Worm (Caenorhabditis elegans) whole organism, L1 larva: ENCODE data around the gene R10E9.3.

Source experiments
- C16A3.4 ChIP-seq: fragments of 150-350 bp; optimal IDR thresholded peaks from 2 replicates; lab custom pipeline; 2014; ENCODE audit warnings: missing biosample characterization, missing genetic modification characterization
- C34B4.2 ChIP-seq: sonication (generic microtip); optimal IDR thresholded peaks from 2 replicates; lab custom pipeline; 2017; ENCODE audit warnings: mild to moderate bottlenecking, missing genetic modification characterization, missing compliant biosample characterization
- F16B12.6 ChIP-seq: fragments of 150-350 bp; optimal IDR thresholded peaks from 2 replicates; lab custom pipeline; 2014; ENCODE audit warnings: missing biosample characterization, missing genetic modification characterization
- aha-1 ChIP-seq: fragments of 150-350 bp; optimal IDR thresholded peaks from 2 replicates; lab custom pipeline; 2014; ENCODE audit warnings: missing biosample characterization, missing genetic modification characterization
- alr-1 ChIP-seq: fragments of 200-800 bp; sonication (Bioruptor generic); optimal IDR thresholded peaks from 2 replicates; lab custom pipeline; 2018; ENCODE audit warnings: borderline replicate concordance, mild to moderate bottlenecking, missing genetic modification characterization, missing compliant biosample characterization
- blmp-1 ChIP-seq: fragments of 150-350 bp; optimal IDR thresholded peaks from 2 replicates; lab custom pipeline; 2014; ENCODE audit warnings: missing biosample characterization, missing genetic modification characterization
- ceh-82 ChIP-seq, 3 experiments: fragments of 150-350 bp in 1 of 3; sonication (generic microtip) in 2 of 3; optimal IDR thresholded peaks; 2 replicates each; lab custom pipeline; 2014 to 2017; ENCODE audit warnings: missing biosample characterization in 3 of 3, missing genetic modification characterization in 3 of 3
- dpl-1 ChIP-seq, 3 experiments: fragments of 150-350 bp in 2 of 3; sonication (generic microtip) in 1 of 3; optimal IDR thresholded peaks; 2 replicates each; lab custom pipeline; 2014 to 2017; ENCODE audit warnings: missing biosample characterization in 3 of 3, missing genetic modification characterization in 3 of 3, missing genetic modification reagents in 3 of 3
- efl-1 ChIP-seq, 4 experiments: fragments of 150-350 bp; optimal IDR thresholded peaks in 3 of 4; peaks in 1 of 4; 1 replicate in 1 of 4; 2 replicates in 3 of 4; lab custom pipeline; 2014; ENCODE audit warnings: missing biosample characterization in 2 of 4, missing genetic modification characterization in 2 of 4, missing genetic modification reagents in 2 of 4
- efl-3 ChIP-seq: fragments of 200-800 bp; sonication (Bioruptor generic); optimal IDR thresholded peaks from 2 replicates; lab custom pipeline; 2018; ENCODE audit warnings: mild to moderate bottlenecking, missing genetic modification characterization, missing compliant biosample characterization
- elt-2 ChIP-seq: sonication (generic microtip); optimal IDR thresholded peaks from 2 replicates; lab custom pipeline; 2016; ENCODE audit warnings: missing genetic modification characterization, mild to moderate bottlenecking, inconsistent platforms, missing compliant biosample characterization, missing genetic modification reagents
- elt-3 ChIP-seq, 6 experiments: fragments of 150-350 bp in 1 of 6; sonication (generic microtip); optimal IDR thresholded peaks; 2 replicates each; lab custom pipeline; 2017 to 2018; ENCODE audit warnings: missing biosample characterization in 6 of 6, missing genetic modification characterization in 6 of 6, inconsistent platforms in 1 of 6
- ets-5 ChIP-seq: fragments of 200-800 bp; sonication (Bioruptor generic); IDR thresholded peaks from 2 replicates; pipeline ENCODE4 v1.3.6; 2022; ENCODE audit warnings: missing genetic modification characterization, missing compliant biosample characterization
- fkh-10 ChIP-seq: sonication (generic microtip); optimal IDR thresholded peaks from 2 replicates; lab custom pipeline; 2017; ENCODE audit warnings: missing biosample characterization, missing genetic modification reagents, missing genetic modification characterization
- fkh-8 ChIP-seq: sonication (generic microtip); optimal IDR thresholded peaks from 2 replicates; lab custom pipeline; 2016; ENCODE audit warnings: mild to moderate bottlenecking, missing genetic modification characterization, missing compliant biosample characterization
- fos-1 ChIP-seq: fragments of 150-350 bp; optimal IDR thresholded peaks from 2 replicates; lab custom pipeline; 2014; ENCODE audit warnings: missing biosample characterization, missing genetic modification characterization
- isw-1 ChIP-seq: fragments of 200-800 bp; sonication (Bioruptor generic); IDR thresholded peaks from 2 replicates; pipeline ENCODE4 v1.3.6; 2022; ENCODE audit warnings: missing genetic modification characterization, missing compliant biosample characterization
- jun-1 ChIP-seq: fragments of 150-350 bp; optimal IDR thresholded peaks from 2 replicates; lab custom pipeline; 2014; ENCODE audit warnings: missing biosample characterization, missing genetic modification reagents, missing genetic modification characterization
- lin-13 ChIP-seq: fragments of 150-350 bp; optimal IDR thresholded peaks from 2 replicates; lab custom pipeline; 2014; ENCODE audit warnings: missing biosample characterization, missing genetic modification reagents, missing genetic modification characterization
- lin-14 ChIP-seq: fragments of 200-800 bp; sonication (Bioruptor generic); optimal IDR thresholded peaks from 2 replicates; lab custom pipeline; 2018; ENCODE audit warnings: mild to moderate bottlenecking, missing genetic modification characterization, moderate library complexity, missing compliant biosample characterization
- lin-35 ChIP-seq, 2 experiments: fragments of 150-350 bp; optimal IDR thresholded peaks; 2 replicates each; lab custom pipeline; 2014; ENCODE audit warnings: missing biosample characterization in 2 of 2, missing genetic modification characterization in 2 of 2, missing genetic modification reagents in 2 of 2
- lin-39 ChIP-seq: fragments of 150-350 bp; optimal IDR thresholded peaks from 2 replicates; lab custom pipeline; 2014; ENCODE audit warnings: missing biosample characterization, missing genetic modification reagents, missing genetic modification characterization
- lir-3 ChIP-seq: sonication (generic microtip); optimal IDR thresholded peaks from 2 replicates; lab custom pipeline; 2016; ENCODE audit warnings: mild to moderate bottlenecking, missing genetic modification characterization, moderate library complexity, missing compliant biosample characterization; ENCODE audit not compliant: poor library complexity
- lsy-2 ChIP-seq, 2 experiments: fragments of 150-350 bp; optimal IDR thresholded peaks; 2 replicates each; lab custom pipeline; 2014; ENCODE audit warnings: missing biosample characterization in 2 of 2, missing genetic modification characterization in 2 of 2
- mdl-1 ChIP-seq, 2 experiments: fragments of 150-350 bp; optimal IDR thresholded peaks; 2 replicates each; lab custom pipeline; 2014 to 2017; ENCODE audit warnings: missing biosample characterization in 2 of 2, missing genetic modification characterization in 2 of 2, inconsistent platforms in 1 of 2
- mep-1 ChIP-seq: fragments of 150-350 bp; optimal IDR thresholded peaks from 2 replicates; lab custom pipeline; 2014; ENCODE audit warnings: missing biosample characterization, missing genetic modification characterization
- nhr-12 ChIP-seq: sonication (generic microtip); optimal IDR thresholded peaks from 2 replicates; lab custom pipeline; 2017; ENCODE audit warnings: missing biosample characterization, missing genetic modification characterization
- nhr-19 ChIP-seq: fragments of 200-800 bp; sonication (Bioruptor generic); conservative IDR thresholded peaks from 2 replicates; pipeline ENCODE4 v1.3.6; 2022; ENCODE audit warnings: missing genetic modification characterization, missing compliant biosample characterization
- nhr-20 ChIP-seq: sonication (generic microtip); optimal IDR thresholded peaks from 2 replicates; lab custom pipeline; 2016; ENCODE audit warnings: mild to moderate bottlenecking, missing genetic modification characterization, missing compliant biosample characterization
- nhr-237 ChIP-seq: fragments of 150-350 bp; optimal IDR thresholded peaks from 2 replicates; lab custom pipeline; 2014; ENCODE audit warnings: missing biosample characterization, missing genetic modification characterization
- nhr-47 ChIP-seq: sonication (generic microtip); optimal IDR thresholded peaks from 2 replicates; lab custom pipeline; 2016; ENCODE audit warnings: mild to moderate bottlenecking, missing genetic modification characterization, moderate library complexity, missing compliant biosample characterization
- nhr-71 ChIP-seq: sonication (generic microtip); optimal IDR thresholded peaks from 2 replicates; lab custom pipeline; 2016; ENCODE audit warnings: mild to moderate bottlenecking, missing genetic modification characterization, moderate library complexity, missing compliant biosample characterization
- nhr-85 ChIP-seq: sonication (generic microtip); peaks from one replicate; lab custom pipeline; 2016; ENCODE audit warnings: missing genetic modification characterization, inconsistent platforms, missing compliant biosample characterization
- rnt-1 ChIP-seq: sonication (generic microtip); optimal IDR thresholded peaks from 2 replicates; lab custom pipeline; 2016; ENCODE audit warnings: mild to moderate bottlenecking, missing genetic modification characterization, moderate library complexity, missing compliant biosample characterization
- skn-1 ChIP-seq: fragments of 150-350 bp; optimal IDR thresholded peaks from 2 replicates; lab custom pipeline; 2014; ENCODE audit warnings: missing biosample characterization, missing genetic modification characterization
- snpc-4 ChIP-seq: fragments of 150-350 bp; optimal IDR thresholded peaks from 2 replicates; lab custom pipeline; 2014; ENCODE audit warnings: missing biosample characterization, missing genetic modification characterization
- sox-4 ChIP-seq: sonication (generic microtip); optimal IDR thresholded peaks from 2 replicates; lab custom pipeline; 2016; ENCODE audit warnings: missing genetic modification characterization, missing compliant biosample characterization
- sptf-1 ChIP-seq: fragments of 150-350 bp; optimal IDR thresholded peaks from 2 replicates; lab custom pipeline; 2014; ENCODE audit warnings: missing biosample characterization, missing genetic modification characterization
- tbx-2 ChIP-seq: sonication (generic microtip); optimal IDR thresholded peaks from 2 replicates; lab custom pipeline; 2016; ENCODE audit warnings: missing genetic modification characterization, missing compliant biosample characterization
- tlp-1 ChIP-seq: fragments of 150-350 bp; optimal IDR thresholded peaks from 2 replicates; lab custom pipeline; 2014; ENCODE audit warnings: missing biosample characterization, missing genetic modification characterization
- unc-30 ChIP-seq: sonication (generic microtip); optimal IDR thresholded peaks from 2 replicates; lab custom pipeline; 2017; ENCODE audit warnings: missing biosample characterization, missing genetic modification characterization
- unc-62 ChIP-seq: fragments of 150-350 bp; optimal IDR thresholded peaks from 2 replicates; lab custom pipeline; 2014; ENCODE audit warnings: missing biosample characterization, missing genetic modification reagents, missing genetic modification characterization
- unc-86 ChIP-seq: sonication (generic microtip); optimal IDR thresholded peaks from 2 replicates; lab custom pipeline; 2016; ENCODE audit warnings: missing genetic modification characterization, missing compliant biosample characterization
- unc-98 ChIP-seq: fragments of 200-800 bp; sonication (Bioruptor generic); IDR thresholded peaks from 2 replicates; pipeline ENCODE4 v1.3.6; 2022; ENCODE audit warnings: missing genetic modification characterization, missing compliant biosample characterization
- ztf-11 ChIP-seq, 2 experiments: sonication (generic microtip); optimal IDR thresholded peaks; 2 replicates each; lab custom pipeline; 2016 to 2017; ENCODE audit warnings: missing genetic modification characterization in 2 of 2, missing biosample characterization in 1 of 2, missing compliant biosample characterization in 1 of 2

The R10E9.3 gene

DNA sequence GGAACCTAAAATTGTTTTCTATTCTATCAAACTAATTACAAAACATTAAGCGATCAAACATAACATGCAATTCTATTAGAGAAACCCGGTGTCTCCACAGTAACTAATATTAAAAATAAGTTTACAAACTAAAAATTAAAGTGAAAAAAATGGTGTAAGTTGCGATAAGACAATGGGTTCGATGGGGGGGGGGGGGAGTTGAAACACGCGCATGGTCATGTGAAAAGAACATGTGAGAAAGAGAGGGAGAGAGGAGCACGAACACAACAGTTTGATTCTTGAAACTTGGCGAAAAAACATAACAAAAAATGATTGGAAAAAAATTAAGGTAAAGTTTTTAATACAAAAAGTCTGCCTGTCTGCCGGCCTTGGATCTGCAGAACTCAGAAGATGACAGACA lies 17.0 kb downstream of the R10E9.3 start:
- TF ChIP-seq lin-35 (GFP tag; optimal IDR thresholded peaks at IDR 0.05; lab: Kevin White, UChicago) (peak in 1 of 2 experiments; percentile 23), sptf-1 (tag; lab: Kevin White, UChicago) (no peak), mep-1 (no peak), nhr-12 (tag; lab: Kevin White, UChicago) (no peak), mdl-1 (tag; optimal IDR thresholded peaks at IDR 0.05; lab: Kevin White, UChicago) (peak in 1 of 2 experiments; percentile 5)

DNA sequence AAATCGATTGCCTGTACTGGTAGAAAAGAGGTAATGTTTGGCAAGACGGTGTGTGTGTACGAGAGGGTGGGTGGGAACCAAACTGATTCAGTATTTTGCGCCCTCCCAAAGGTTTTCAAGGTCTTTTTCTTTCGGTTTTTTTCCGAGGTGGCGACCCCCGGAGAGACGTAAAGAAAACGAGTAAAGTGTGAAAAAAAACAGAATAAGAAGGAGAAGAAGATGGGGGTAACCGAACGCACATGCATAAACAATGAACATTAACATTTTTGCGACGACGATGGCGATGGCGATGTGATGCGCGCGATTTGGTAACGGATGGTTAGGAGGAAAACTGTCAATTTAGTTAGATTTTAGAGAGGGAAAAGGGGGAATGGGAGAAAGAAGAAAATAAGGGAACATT lies 18.4 kb downstream of the R10E9.3 start:
- TF ChIP-seq blmp-1 (tag; lab: Kevin White, UChicago) (peak; percentile 37), lin-14 (GFP tag; lab: Kevin White, UChicago) (peak; percentile 80), nhr-71 (tag; lab: Kevin White, UChicago) (peak; percentile 2), nhr-20 (tag; lab: Kevin White, UChicago) (peak; percentile 10), nhr-12 (tag; lab: Kevin White, UChicago) (no peak), efl-1 (optimal IDR thresholded peaks at IDR 0.05; lab: Kevin White, UChicago) (no peak), efl-1 (GFP tag; optimal IDR thresholded peaks at IDR 0.05 in 1 of 2; lab: Kevin White, UChicago) (peak in 1 of 2 experiments; percentile 53), C34B4.2 (no peak), mep-1 (peak; percentile 22), elt-2 (tag; lab: Kevin White, UChicago) (no peak), lin-35 (GFP tag; optimal IDR thresholded peaks at IDR 0.05; lab: Kevin White, UChicago) (peak in 1 of 2 experiments; percentile 9)

DNA sequence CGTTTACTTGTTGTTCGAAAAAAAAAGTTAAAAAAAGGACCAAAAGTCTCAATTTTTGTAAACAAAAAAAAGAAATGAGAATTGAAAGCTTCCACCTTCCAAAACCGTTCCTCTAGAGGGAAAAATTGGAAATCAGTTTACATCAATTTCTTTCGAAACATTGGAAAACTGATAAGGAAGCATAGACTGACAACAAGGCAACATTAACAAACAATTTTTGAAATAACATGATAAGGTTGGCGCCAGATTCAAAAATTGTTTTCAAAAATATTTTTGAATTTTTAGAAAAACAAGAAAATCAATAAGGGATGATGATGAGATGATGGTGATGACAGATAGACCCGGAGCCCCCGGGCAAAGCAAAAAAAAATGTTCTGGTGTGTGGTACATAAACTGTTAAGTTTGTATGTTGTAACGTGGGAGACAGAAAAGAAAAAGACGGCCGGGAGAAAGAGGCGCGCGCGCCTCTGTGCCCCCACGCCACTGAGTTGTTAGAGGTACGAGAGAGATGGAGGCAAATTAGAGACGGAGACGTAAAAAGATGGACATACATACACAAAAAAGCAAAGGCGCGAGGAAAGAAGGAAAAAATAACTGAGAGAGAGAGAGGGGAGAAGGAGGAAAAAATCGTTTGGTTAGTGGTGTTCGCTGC lies 20.1 kb downstream of the R10E9.3 start:
- peak; percentile 54 for TF ChIP-seq fkh-8 (tag; lab: Kevin White, UChicago)
- TF ChIP-seq efl-1 (optimal IDR thresholded peaks at IDR 0.05; lab: Kevin White, UChicago), result peak; percentile 48 to 59
- TF ChIP-seq efl-1 (GFP tag; optimal IDR thresholded peaks at IDR 0.05 in 1 of 2; lab: Kevin White, UChicago), result peak; percentile 34 to 92
- TF ChIP-seq nhr-19 (GFP tag; lab: Robert Waterston, UW), result peak; percentile 41; the same call in 1 of the 2 replicates
- TF ChIP-seq ztf-11 (tag; optimal IDR thresholded peaks at IDR 0.05; lab: Kevin White, UChicago), result peak in 1 of 2 experiments; percentile 3
- TF ChIP-seq sox-4, result no peak
- peak; percentile 68 for TF ChIP-seq mep-1
- no peak for TF ChIP-seq unc-98 (GFP tag; lab: Robert Waterston, UW)
- no peak for TF ChIP-seq lin-39 (tag; lab: Kevin White, UChicago)
- peak; percentile 28 for TF ChIP-seq snpc-4 (tag; lab: Kevin White, UChicago)
- peak; percentile 43 for TF ChIP-seq tbx-2 (tag; lab: Kevin White, UChicago)
- TF ChIP-seq skn-1 (tag; lab: Kevin White, UChicago), result peak; percentile 61
- peak; percentile 21 for TF ChIP-seq lin-13 (GFP tag; lab: Kevin White, UChicago)
- peak; percentile 14 to 60 (median 34) for TF ChIP-seq dpl-1 (GFP tag; optimal IDR thresholded peaks at IDR 0.05; lab: Kevin White, UChicago)
- TF ChIP-seq fos-1 (tag; lab: Kevin White, UChicago), result no peak
- no peak for TF ChIP-seq isw-1 (GFP tag; lab: Robert Waterston, UW)
- no peak for TF ChIP-seq nhr-237 (tag; lab: Kevin White, UChicago)
- peak; percentile 46 for TF ChIP-seq elt-2 (tag; lab: Kevin White, UChicago)
- no peak for TF ChIP-seq tlp-1 (tag; lab: Kevin White, UChicago)
- TF ChIP-seq ceh-82 (tag; optimal IDR thresholded peaks at IDR 0.05; lab: Kevin White, UChicago), result peak in 2 of 3 experiments; percentile 21 to 71
- no peak for TF ChIP-seq efl-3 (GFP tag; lab: Kevin White, UChicago)
- TF ChIP-seq C16A3.4 (tag; lab: Kevin White, UChicago), result peak; percentile 13
- TF ChIP-seq ets-5 (GFP tag; lab: Robert Waterston, UW), result no peak
- peak; percentile 36 for TF ChIP-seq jun-1
- TF ChIP-seq nhr-20 (tag; lab: Kevin White, UChicago), result peak; percentile 75
- peak; percentile 46 to 61 for TF ChIP-seq lsy-2 (tag; optimal IDR thresholded peaks at IDR 0.05; lab: Kevin White, UChicago)
- peak; percentile 68 for TF ChIP-seq nhr-85
- TF ChIP-seq rnt-1 (tag; lab: Kevin White, UChicago), result peak; percentile 65
- TF ChIP-seq nhr-47 (tag; lab: Kevin White, UChicago), result peak; percentile 59
- TF ChIP-seq nhr-71 (tag; lab: Kevin White, UChicago), result peak; percentile 81
- peak; percentile 10 for TF ChIP-seq unc-86 (tag; lab: Kevin White, UChicago)
- TF ChIP-seq unc-30, result no peak
- TF ChIP-seq unc-62 (GFP tag; lab: Kevin White, UChicago), result no peak
- TF ChIP-seq fkh-10 (GFP tag; lab: Kevin White, UChicago), result peak; percentile 26
- no peak for TF ChIP-seq lir-3 (tag; lab: Kevin White, UChicago)
- TF ChIP-seq elt-3 (tag; optimal IDR thresholded peaks at IDR 0.05; lab: Kevin White, UChicago), result no peak
- no peak for TF ChIP-seq F16B12.6
- peak; percentile 52 to 58 for TF ChIP-seq lin-35 (GFP tag; optimal IDR thresholded peaks at IDR 0.05; lab: Kevin White, UChicago)
- TF ChIP-seq aha-1 (tag; lab: Kevin White, UChicago), result no peak
- TF ChIP-seq mdl-1 (tag; optimal IDR thresholded peaks at IDR 0.05; lab: Kevin White, UChicago), result peak in 1 of 2 experiments; percentile 64
- no peak for TF ChIP-seq alr-1 (tag; lab: Kevin White, UChicago)
